Fruit fly (Drosophila melanogaster) whole organism, prepupa: ENCODE measurements around the gene CG42818.
A peak's percentile ranks its signal among the peaks of the same experiment; 100 is the strongest.

ENCODE experiments used
- Blimp-1 ChIP-seq: fragments of 200-800 bp; sonication (Bioruptor generic); optimal IDR thresholded peaks from 3 replicates; lab custom pipeline; 2017; ENCODE audit warnings: missing biosample characterization, missing genetic modification characterization, mild to moderate bottlenecking, moderate library complexity, missing genetic modification reagents
- CG10631 ChIP-seq: fragments of 200-800 bp; sonication (Bioruptor generic); optimal IDR thresholded peaks from 2 replicates; lab custom pipeline; 2016; ENCODE audit warnings: missing biosample characterization, missing genetic modification characterization
- CG10669 ChIP-seq: fragments of 200-800 bp; sonication (Bioruptor generic); optimal IDR thresholded peaks from 3 replicates; lab custom pipeline; 2018; ENCODE audit warnings: missing biosample characterization, mild to moderate bottlenecking, missing genetic modification characterization, moderate library complexity
- CG11294 ChIP-seq: fragments of 200-800 bp; sonication (Bioruptor generic); IDR thresholded peaks from 2 replicates; pipeline ENCODE4 v1.3.6; 2022; ENCODE audit warnings: missing biosample characterization, missing genetic modification characterization
- CG11762 ChIP-seq: fragments of 200-800 bp; sonication (Bioruptor generic); optimal IDR thresholded peaks from 3 replicates; lab custom pipeline; 2016; ENCODE audit warnings: missing biosample characterization, missing genetic modification characterization; ENCODE audit not compliant: insufficient read depth
- CG11902 ChIP-seq: fragments of 200-800 bp; sonication (Bioruptor generic); optimal IDR thresholded peaks from 3 replicates; lab custom pipeline; 2016; ENCODE audit warnings: missing biosample characterization, missing genetic modification characterization
- CG15336 ChIP-seq: fragments of 200-800 bp; sonication (Bioruptor generic); IDR thresholded peaks from 2 replicates; pipeline ENCODE4 v1.3.6; 2022; ENCODE audit warnings: missing biosample characterization, missing genetic modification characterization
- CG1621 ChIP-seq: fragments of 200-800 bp; sonication (Bioruptor generic); optimal IDR thresholded peaks from 3 replicates; lab custom pipeline; 2018; ENCODE audit warnings: missing biosample characterization, mild to moderate bottlenecking, missing genetic modification characterization
- CG16779 ChIP-seq: fragments of 200-800 bp; sonication (Bioruptor generic); optimal IDR thresholded peaks from 3 replicates; lab custom pipeline; 2017; ENCODE audit warnings: missing biosample characterization, mild to moderate bottlenecking, missing genetic modification characterization
- CG3032 ChIP-seq: fragments of 200-800 bp; optimal IDR thresholded peaks from 2 replicates; lab custom pipeline; 2019; ENCODE audit warnings: missing biosample characterization, mild to moderate bottlenecking, missing genetic modification characterization, moderate library complexity
- CG31627 ChIP-seq: fragments of 200-800 bp; sonication (Bioruptor generic); optimal IDR thresholded peaks from 3 replicates; lab custom pipeline; 2016; ENCODE audit warnings: missing biosample characterization, missing genetic modification characterization
- CG32006 ChIP-seq: fragments of 200-800 bp; sonication (Bioruptor generic); optimal IDR thresholded peaks from 3 replicates; lab custom pipeline; 2017; ENCODE audit warnings: missing biosample characterization, mild to moderate bottlenecking, missing genetic modification characterization
- CG3919 ChIP-seq: fragments of 200-800 bp; sonication (Bioruptor generic); optimal IDR thresholded peaks from 3 replicates; lab custom pipeline; 2016; ENCODE audit warnings: missing biosample characterization, missing genetic modification characterization
- CG4318 ChIP-seq: fragments of 200-800 bp; sonication (Bioruptor generic); optimal IDR thresholded peaks from 3 replicates; lab custom pipeline; 2017; ENCODE audit warnings: missing biosample characterization, mild to moderate bottlenecking, missing genetic modification characterization
- CG6276 ChIP-seq: fragments of 200-800 bp; sonication (Bioruptor generic); optimal IDR thresholded peaks from 2 replicates; lab custom pipeline; 2017; ENCODE audit warnings: missing biosample characterization, mild to moderate bottlenecking, missing genetic modification characterization
- CG6808 ChIP-seq: fragments of 200-800 bp; sonication (Bioruptor generic); optimal IDR thresholded peaks from 3 replicates; lab custom pipeline; 2017; ENCODE audit warnings: missing biosample characterization, missing genetic modification characterization, mild to moderate bottlenecking, moderate library complexity, missing genetic modification reagents
- CG6854 ChIP-seq: fragments of 200-800 bp; sonication (Bioruptor generic); optimal IDR thresholded peaks from 2 replicates; lab custom pipeline; 2017; ENCODE audit warnings: missing biosample characterization, mild to moderate bottlenecking, missing genetic modification characterization
- Eip78C ChIP-seq: fragments of 200-800 bp; sonication (Bioruptor generic); peaks from one replicate; lab custom pipeline; 2016; ENCODE audit warnings: missing biosample characterization, missing genetic modification characterization
- Eip93F ChIP-seq: fragments of 200-800 bp; sonication (Bioruptor generic); optimal IDR thresholded peaks from 2 replicates; lab custom pipeline; 2016; ENCODE audit warnings: missing biosample characterization, mild to moderate bottlenecking, missing genetic modification characterization
- Hr39 ChIP-seq: fragments of 200-800 bp; sonication (Bioruptor generic); optimal IDR thresholded peaks from 2 replicates; lab custom pipeline; 2016; ENCODE audit warnings: missing biosample characterization, missing genetic modification characterization
- Hr4 ChIP-seq: fragments of 200-800 bp; sonication (Bioruptor generic); optimal IDR thresholded peaks from 3 replicates; lab custom pipeline; 2016; ENCODE audit warnings: missing biosample characterization, missing genetic modification characterization
- Met ChIP-seq: fragments of 200-800 bp; sonication (Bioruptor generic); optimal IDR thresholded peaks from 3 replicates; lab custom pipeline; 2016; ENCODE audit warnings: missing biosample characterization, missing genetic modification characterization
- OdsH ChIP-seq: fragments of 200-800 bp; sonication (Bioruptor generic); optimal IDR thresholded peaks from 3 replicates; lab custom pipeline; 2016; ENCODE audit warnings: missing biosample characterization, missing genetic modification characterization
- Sox102F ChIP-seq: fragments of 200-800 bp; sonication (Bioruptor generic); optimal IDR thresholded peaks from 2 replicates; lab custom pipeline; 2016; ENCODE audit warnings: missing biosample characterization, mild to moderate bottlenecking, missing genetic modification characterization
- Sox14 ChIP-seq: fragments of 200-800 bp; sonication (Bioruptor generic); optimal IDR thresholded peaks from 3 replicates; lab custom pipeline; 2016; ENCODE audit warnings: missing biosample characterization, missing genetic modification characterization
- Sox15 ChIP-seq: fragments of 200-800 bp; sonication (Bioruptor generic); optimal IDR thresholded peaks from 3 replicates; lab custom pipeline; 2016; ENCODE audit warnings: missing biosample characterization, missing genetic modification characterization
- achi ChIP-seq: fragments of 200-800 bp; sonication (Bioruptor generic); optimal IDR thresholded peaks from 3 replicates; lab custom pipeline; 2016; ENCODE audit warnings: missing biosample characterization, missing genetic modification characterization
- acj6 ChIP-seq: fragments of 200-800 bp; sonication (Bioruptor generic); optimal IDR thresholded peaks from 3 replicates; lab custom pipeline; 2016; ENCODE audit warnings: missing biosample characterization, missing genetic modification characterization
- cyc ChIP-seq: fragments of 200-800 bp; sonication (Bioruptor generic); optimal IDR thresholded peaks from 3 replicates; lab custom pipeline; 2016; ENCODE audit warnings: missing biosample characterization, missing genetic modification characterization
- dac ChIP-seq: fragments of 200-800 bp; sonication (Bioruptor generic); optimal IDR thresholded peaks from 2 replicates; lab custom pipeline; 2017; ENCODE audit warnings: missing biosample characterization, mild to moderate bottlenecking, missing genetic modification characterization
- esn ChIP-seq: fragments of 200-800 bp; sonication (Bioruptor generic); optimal IDR thresholded peaks from 2 replicates; lab custom pipeline; 2016; ENCODE audit warnings: missing biosample characterization, mild to moderate bottlenecking, missing genetic modification characterization, moderate library complexity
- fkh ChIP-seq: fragments of 200-800 bp; sonication (Bioruptor generic); optimal IDR thresholded peaks from 3 replicates; lab custom pipeline; 2017; ENCODE audit warnings: missing biosample characterization, mild to moderate bottlenecking, missing genetic modification characterization, moderate library complexity
- lz ChIP-seq: fragments of 200-800 bp; sonication (Bioruptor generic); optimal IDR thresholded peaks from 3 replicates; lab custom pipeline; 2016; ENCODE audit warnings: missing biosample characterization, missing genetic modification characterization
- pdm3 ChIP-seq: fragments of 200-800 bp; sonication (Bioruptor generic); optimal IDR thresholded peaks from 3 replicates; lab custom pipeline; 2016; ENCODE audit warnings: missing biosample characterization, missing genetic modification characterization
- topi ChIP-seq: fragments of 200-800 bp; sonication (Bioruptor generic); optimal IDR thresholded peaks from 3 replicates; lab custom pipeline; 2016; ENCODE audit warnings: missing biosample characterization, missing genetic modification characterization

Gene CG42818

dm6 chr2L:16269232-16270134 is 27.7 kb downstream of the CG42818 start (continued):
- TF ChIP-seq CG11762 (GFP tag; lab: Kevin White, UChicago) (peak; percentile 26), CG16779 (tag; lab: Kevin White, UChicago) (peak; percentile 79), Blimp-1 (GFP tag; lab: Kevin White, UChicago) (peak; percentile 67), CG10669 (GFP tag; lab: Kevin White, UChicago) (peak; percentile 11), Sox14 (no peak), CG32006 (GFP tag; lab: Kevin White, UChicago) (peak; percentile 2), CG6276 (peak; percentile 70), Met (peak; percentile 71), CG3032 (tag; lab: Kevin White, UChicago) (peak; percentile 32), esn (GFP tag; lab: Kevin White, UChicago) (peak; percentile 78), CG11294 (GFP tag; lab: Robert Waterston, UW) (no peak), CG6808 (GFP tag; lab: Kevin White, UChicago) (peak; percentile 71), Hr4 (GFP tag; lab: Kevin White, UChicago) (peak; percentile 6), CG4318 (GFP tag; lab: Kevin White, UChicago) (no peak), dac (GFP tag; lab: Kevin White, UChicago) (no peak), Hr39 (GFP tag; lab: Kevin White, UChicago) (no peak), CG15336 (GFP tag; lab: Robert Waterston, UW) (no peak), CG1621 (tag; lab: Kevin White, UChicago) (peak; percentile 70), fkh (peak; percentile 91), CG6854 (GFP tag; lab: Kevin White, UChicago) (peak; percentile 96), CG10631 (GFP tag; lab: Kevin White, UChicago) (no peak), Sox102F (GFP tag; lab: Kevin White, UChicago) (peak; percentile 78), CG11902 (GFP tag; lab: Kevin White, UChicago) (no peak), Eip78C (GFP tag; lab: Kevin White, UChicago) (peak; percentile 91), OdsH (peak; percentile 13)

- TF ChIP-seq Hr4 (GFP tag; lab: Kevin White, UChicago) (peak; percentile 44), Eip78C (GFP tag; lab: Kevin White, UChicago) (peak; percentile 53), cyc (GFP tag; lab: Kevin White, UChicago) (peak; percentile 27), Eip93F (peak; percentile 20), CG10631 (GFP tag; lab: Kevin White, UChicago) (peak; percentile 22), Sox102F (GFP tag; lab: Kevin White, UChicago) (no peak), CG6854 (GFP tag; lab: Kevin White, UChicago) (no peak), achi (GFP tag; lab: Kevin White, UChicago) (peak; percentile 34), Met (peak; percentile 15), OdsH (peak; percentile 30), CG4318 (GFP tag; lab: Kevin White, UChicago) (no peak), topi (peak; percentile 41), CG31627 (peak; percentile 41), acj6 (GFP tag; lab: Kevin White, UChicago) (peak; percentile 30), CG6276 (peak; percentile 58), CG32006 (GFP tag; lab: Kevin White, UChicago) (peak; percentile 69), Sox15 (GFP tag; lab: Kevin White, UChicago) (no peak), fkh (peak; percentile 50), pdm3 (peak; percentile 13), CG3919 (GFP tag; lab: Kevin White, UChicago) (peak; percentile 8), esn (GFP tag; lab: Kevin White, UChicago) (peak; percentile 50), CG11762 (GFP tag; lab: Kevin White, UChicago) (no peak), lz (GFP tag; lab: Kevin White, UChicago) (peak; percentile 8)
- TF ChIP-seq, all 60 proteins: peak for 18
Observed at dm6 chr2L:16270667-16271485, 29.1 kb downstream of the CG42818 start.
